Worm (Caenorhabditis elegans): ENCODE measurements around the gene twk-17.

The twk-17 gene

DNA sequence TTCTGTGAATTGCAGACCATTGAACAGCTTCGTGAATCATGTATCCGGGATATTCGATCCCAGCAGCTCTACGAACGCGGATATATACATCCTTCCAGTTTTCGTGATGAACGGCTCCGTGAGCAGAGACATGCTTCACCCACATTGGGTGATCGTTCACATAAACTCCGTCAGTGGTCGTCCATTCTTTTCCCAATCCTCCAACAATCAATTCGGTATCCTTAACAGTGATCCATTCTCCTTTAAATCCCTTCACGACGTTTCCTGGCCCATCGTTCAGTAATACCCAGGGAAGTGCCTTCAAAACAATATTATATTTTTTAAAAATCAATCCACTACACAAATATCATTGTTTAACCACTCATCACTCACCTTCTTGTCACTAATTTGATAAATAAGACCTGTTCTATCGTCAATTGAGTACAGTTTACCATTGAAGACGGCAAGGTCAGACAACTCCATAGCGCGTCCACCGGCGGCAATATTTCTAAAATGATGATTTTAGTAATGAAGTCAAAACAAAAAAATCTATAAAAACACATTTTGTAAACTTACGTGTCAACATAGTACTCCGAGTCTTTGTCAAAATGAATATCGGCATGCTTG lies 39.1 kb downstream of the twk-17 start (continued):
- no peak for TF ChIP-seq fkh-10 (GFP tag; optimal IDR thresholded peaks at IDR 0.05)
- TF ChIP-seq lin-15B (tag; optimal IDR thresholded peaks at IDR 0.05): no peak
- no peak for TF ChIP-seq unc-30 (tag; optimal IDR thresholded peaks at IDR 0.05)
- no peak for TF ChIP-seq ama-1 (optimal IDR thresholded peaks at IDR 0.05)
- TF ChIP-seq ets-5 (GFP tag; IDR thresholded peaks at IDR 0.05): no peak
- TF ChIP-seq zag-1 (tag; optimal IDR thresholded peaks at IDR 0.05): no peak
- peak; percentile 61 for TF ChIP-seq nhr-71 (tag; optimal IDR thresholded peaks at IDR 0.05)
- no peak for TF ChIP-seq egl-13 (tag; optimal IDR thresholded peaks at IDR 0.05)
- no peak for TF ChIP-seq lin-35 (GFP tag; optimal IDR thresholded peaks at IDR 0.05)
- no peak for TF ChIP-seq hpl-2 (GFP tag; optimal IDR thresholded peaks at IDR 0.05)
- no peak for TF ChIP-seq irx-1 (tag; optimal IDR thresholded peaks at IDR 0.05)
- TF ChIP-seq mef-2 (tag; optimal IDR thresholded peaks at IDR 0.05): no peak
- peak; percentile 24 for TF ChIP-seq blmp-1 (tag; optimal IDR thresholded peaks at IDR 0.05)
- no peak for TF ChIP-seq ceh-8 (GFP tag; optimal IDR thresholded peaks at IDR 0.05)
- no peak for TF ChIP-seq ces-1 (GFP tag; optimal IDR thresholded peaks at IDR 0.05)
- no peak for TF ChIP-seq egl-27 (tag; optimal IDR thresholded peaks at IDR 0.05)
- no peak for TF ChIP-seq sox-4 (tag; optimal IDR thresholded peaks at IDR 0.05)
- TF ChIP-seq ztf-11 (tag; optimal IDR thresholded peaks at IDR 0.05): no peak
- TF ChIP-seq fos-1 (tag; optimal IDR thresholded peaks at IDR 0.05): no peak
- no peak for TF ChIP-seq pag-3 (tag; optimal IDR thresholded peaks at IDR 0.05; ENCODE audit: borderline replicate concordance, insufficient read depth)
- TF ChIP-seq lsy-2 (tag; optimal IDR thresholded peaks at IDR 0.05): no peak
- TF ChIP-seq hlh-17 (GFP tag; optimal IDR thresholded peaks at IDR 0.05; ENCODE audit: borderline replicate concordance): no peak
- TF ChIP-seq snu-23 (GFP tag; optimal IDR thresholded peaks at IDR 0.05): peak; percentile 36
- TF ChIP-seq tbx-2 (tag; optimal IDR thresholded peaks at IDR 0.05): peak; percentile 5
- no peak for TF ChIP-seq C04F5.9 (tag; optimal IDR thresholded peaks at IDR 0.05)
- no peak for TF ChIP-seq alr-1 (tag; optimal IDR thresholded peaks at IDR 0.05; ENCODE audit: borderline replicate concordance)
- TF ChIP-seq mdl-1 (tag; optimal IDR thresholded peaks at IDR 0.05): no peak
- no peak for TF ChIP-seq jun-1 (tag; optimal IDR thresholded peaks at IDR 0.05)
- no peak for TF ChIP-seq unc-130 (tag; optimal IDR thresholded peaks at IDR 0.05)
- TF ChIP-seq ceh-90 (tag; optimal IDR thresholded peaks at IDR 0.05): no peak
- TF ChIP-seq grh-1 (GFP tag; IDR thresholded peaks at IDR 0.05): peak; percentile 66
- no peak for TF ChIP-seq unc-98 (GFP tag; IDR thresholded peaks at IDR 0.05)
- no peak for TF ChIP-seq swsn-7 (tag; optimal IDR thresholded peaks at IDR 0.05)
- no peak for TF ChIP-seq fkh-8 (tag; optimal IDR thresholded peaks at IDR 0.05)
- no peak for TF ChIP-seq tlp-1 (tag; optimal IDR thresholded peaks at IDR 0.05)
- TF ChIP-seq nhr-28 (tag; optimal IDR thresholded peaks at IDR 0.05): no peak
- peak; percentile 44 for TF ChIP-seq nhr-90 (tag; optimal IDR thresholded peaks at IDR 0.05; ENCODE audit: poor library complexity)
- no peak for TF ChIP-seq unc-62 (GFP tag; optimal IDR thresholded peaks at IDR 0.05)
- TF ChIP-seq Y116A8C.19 (tag; optimal IDR thresholded peaks at IDR 0.05; ENCODE audit: borderline replicate concordance): no peak
- no peak for TF ChIP-seq efl-1 (optimal IDR thresholded peaks at IDR 0.05)
- peak in 1 of 2 experiments; percentile 50 for TF ChIP-seq efl-1 (GFP tag; optimal IDR thresholded peaks at IDR 0.05 in 1 of 2)
- no peak for TF ChIP-seq ceh-82 (tag; optimal IDR thresholded peaks at IDR 0.05)
- TF ChIP-seq skn-1 (tag; optimal IDR thresholded peaks at IDR 0.05): no peak
- no peak for TF ChIP-seq ztf-4 (tag; optimal IDR thresholded peaks at IDR 0.05)
- TF ChIP-seq vab-15 (tag; optimal IDR thresholded peaks at IDR 0.05): no peak
- TF ChIP-seq nhr-20 (tag; optimal IDR thresholded peaks at IDR 0.05): peak; percentile 64
- no peak for TF ChIP-seq xbp-1 (tag; optimal IDR thresholded peaks at IDR 0.05)
- no peak for TF ChIP-seq lin-39 (tag; optimal IDR thresholded peaks at IDR 0.05)
- no peak for TF ChIP-seq C16A3.4 (tag; optimal IDR thresholded peaks at IDR 0.05)
- no peak for TF ChIP-seq elt-2 (tag; optimal IDR thresholded peaks at IDR 0.05)
- no peak for TF ChIP-seq C34B4.2 (tag; optimal IDR thresholded peaks at IDR 0.05)
- no peak for TF ChIP-seq nhr-11 (tag; optimal IDR thresholded peaks at IDR 0.05)
- no peak for TF ChIP-seq lin-13 (GFP tag; optimal IDR thresholded peaks at IDR 0.05)
- TF ChIP-seq ceh-88 (GFP tag; IDR thresholded peaks at IDR 0.05): no peak
